Worm (Caenorhabditis elegans): ENCODE measurements around the gene dct-19.

dct-19 gene

ce11 chrIV:12941254-12941653 lies 1.5 kb upstream of the dct-19 start, which contains the start of gene dod-24:
dod-24 (minus strand) TSS chrIV:12941354.
- TF ChIP-seq ztf-25 (GFP tag; IDR thresholded peaks at IDR 0.05) (no peak), K12H6.12 (tag; optimal IDR thresholded peaks at IDR 0.05) (no peak), let-607 (tag; optimal IDR thresholded peaks at IDR 0.05) (no peak), F37B4.10 (GFP tag; IDR thresholded peaks at IDR 0.05) (no peak), rcor-1 (GFP tag; IDR thresholded peaks at IDR 0.05) (no peak), snpc-1.1 (tag; optimal IDR thresholded peaks at IDR 0.05; ENCODE audit: insufficient read depth) (no peak), lin-40 (tag; optimal IDR thresholded peaks at IDR 0.05) (no peak), sea-2 (GFP tag; IDR thresholded peaks at IDR 0.05) (no peak), B0336.3 (GFP tag; IDR thresholded peaks at IDR 0.05) (no peak), snpc-1.3 (tag; optimal IDR thresholded peaks at IDR 0.05; ENCODE audit: insufficient read depth) (no peak), egl-18 (GFP tag; IDR thresholded peaks at IDR 0.05) (no peak), egl-44 (GFP tag; IDR thresholded peaks at IDR 0.05) (no peak), lin-26 (GFP tag; IDR thresholded peaks at IDR 0.05) (no peak), F57C9.4 (tag; optimal IDR thresholded peaks at IDR 0.05) (no peak), F55B11.4 (tag; optimal IDR thresholded peaks at IDR 0.05; ENCODE audit: borderline replicate concordance, insufficient read depth) (no peak), attf-5 (GFP tag; optimal IDR thresholded peaks at IDR 0.05) (no peak)

- TF ChIP-seq mcd-1 (GFP tag; IDR thresholded peaks at IDR 0.05) = no peak
- TF ChIP-seq hmg-20 (GFP tag; IDR thresholded peaks at IDR 0.05) = no peak
- TF ChIP-seq unc-130 (GFP tag; optimal IDR thresholded peaks at IDR 0.05) = no peak
- no peak for TF ChIP-seq aptf-2 (GFP tag; conservative IDR thresholded peaks at IDR 0.05)
- no peak for TF ChIP-seq F55B11.4 (tag; optimal IDR thresholded peaks at IDR 0.05; ENCODE audit: borderline replicate concordance, insufficient read depth)
- no peak for TF ChIP-seq bed-2 (GFP tag; IDR thresholded peaks at IDR 0.05)
- no peak for TF ChIP-seq snpc-1.3 (tag; optimal IDR thresholded peaks at IDR 0.05; ENCODE audit: insufficient read depth)
- no peak for TF ChIP-seq athp-1 (tag; optimal IDR thresholded peaks at IDR 0.05)
- TF ChIP-seq sea-2 (GFP tag; IDR thresholded peaks at IDR 0.05) = no peak
- TF ChIP-seq efl-1 (GFP tag; optimal IDR thresholded peaks at IDR 0.05) = no peak
- TF ChIP-seq nfya-1 (tag; optimal IDR thresholded peaks at IDR 0.05; ENCODE audit: borderline replicate concordance, insufficient read depth) = no peak
- TF ChIP-seq ceh-40 (GFP tag; IDR thresholded peaks at IDR 0.05) = no peak
- no peak for TF ChIP-seq tlf-1 (GFP tag; optimal IDR thresholded peaks at IDR 0.05)
- TF ChIP-seq aptf-3 (GFP tag; IDR thresholded peaks at IDR 0.05) = no peak
These were observed 3.8 kb downstream of the dct-19 start, which contains the start of gene F55G11.1 for ce11 chrIV:12946488-12946887. F55G11.1 (minus strand) TSS chrIV:12946588.

ce11 chrIV:12948470-12948869 lies 5.7 kb downstream of the dct-19 start, which contains the start of gene F55G11.10:
F55G11.10 (plus strand) TSS chrIV:12948770.
- TF ChIP-seq snpc-1.3 (tag; optimal IDR thresholded peaks at IDR 0.05; ENCODE audit: insufficient read depth) = no peak
- no peak for TF ChIP-seq egl-44 (GFP tag; IDR thresholded peaks at IDR 0.05)
- TF ChIP-seq hsf-1 (GFP tag; IDR thresholded peaks at IDR 0.05) = no peak
- TF ChIP-seq nfya-1 (tag; optimal IDR thresholded peaks at IDR 0.05; ENCODE audit: borderline replicate concordance, insufficient read depth) = no peak
- no peak for TF ChIP-seq B0035.1 (tag; optimal IDR thresholded peaks at IDR 0.05)
- no peak for TF ChIP-seq pha-4 (tag; optimal IDR thresholded peaks at IDR 0.05)
- no peak for TF ChIP-seq ztf-3 (GFP tag; optimal IDR thresholded peaks at IDR 0.05)
- no peak for TF ChIP-seq repo-1 (tag; optimal IDR thresholded peaks at IDR 0.05)
- TF ChIP-seq akir-1 (GFP tag; optimal IDR thresholded peaks at IDR 0.05) = no peak
- TF ChIP-seq snpc-4 (GFP tag; optimal IDR thresholded peaks at IDR 0.05) = no peak
- no peak for TF ChIP-seq snpc-4 (tag; optimal IDR thresholded peaks at IDR 0.05)
- TF ChIP-seq hmg-1.2 (GFP tag; IDR thresholded peaks at IDR 0.05) = no peak
- TF ChIP-seq F37B4.10 (GFP tag; IDR thresholded peaks at IDR 0.05) = no peak
- no peak for TF ChIP-seq aptf-3 (GFP tag; IDR thresholded peaks at IDR 0.05)
- TF ChIP-seq unc-130 (GFP tag; optimal IDR thresholded peaks at IDR 0.05) = no peak
- TF ChIP-seq Y56A3A.18 (GFP tag; IDR thresholded peaks at IDR 0.05) = no peak
- TF ChIP-seq F52B5.7 (tag; optimal IDR thresholded peaks at IDR 0.05) = no peak
- no peak for TF ChIP-seq B0261.1 (tag; optimal IDR thresholded peaks at IDR 0.05)

Data from whole organism, young adult.